Worm (Caenorhabditis elegans) whole organism, L1 larva: ENCODE results near the gene K03B4.1.

Experiments used
- C16A3.4 ChIP-seq: fragments of 150-350 bp; optimal IDR thresholded peaks from 2 replicates; lab custom pipeline; 2014; ENCODE audit warnings: missing biosample characterization, missing genetic modification characterization
- aly-2 ChIP-seq: fragments of 150-350 bp; optimal IDR thresholded peaks from 2 replicates; lab custom pipeline; 2014; ENCODE audit warnings: missing biosample characterization, missing genetic modification characterization
- ama-1 ChIP-seq: fragments of 150-350 bp; optimal IDR thresholded peaks from 2 replicates; lab custom pipeline; 2014
- ceh-8 ChIP-seq: fragments of 200-800 bp; sonication (Bioruptor generic); optimal IDR thresholded peaks from 2 replicates; lab custom pipeline; 2018; ENCODE audit warnings: mild to moderate bottlenecking, missing genetic modification characterization, moderate library complexity, missing compliant biosample characterization
- ceh-82 ChIP-seq, 3 experiments: fragments of 150-350 bp in 1 of 3; sonication (generic microtip) in 2 of 3; optimal IDR thresholded peaks; 2 replicates each; lab custom pipeline; 2014 to 2017; ENCODE audit warnings: missing biosample characterization in 3 of 3, missing genetic modification characterization in 3 of 3
- ces-1 ChIP-seq: fragments of 150-350 bp; optimal IDR thresholded peaks from 2 replicates; lab custom pipeline; 2014; ENCODE audit warnings: missing biosample characterization, missing genetic modification reagents, missing genetic modification characterization
- dpl-1 ChIP-seq, 3 experiments: fragments of 150-350 bp in 2 of 3; sonication (generic microtip) in 1 of 3; optimal IDR thresholded peaks; 2 replicates each; lab custom pipeline; 2014 to 2017; ENCODE audit warnings: missing biosample characterization in 3 of 3, missing genetic modification characterization in 3 of 3, missing genetic modification reagents in 3 of 3
- efl-1 ChIP-seq, 4 experiments: fragments of 150-350 bp; optimal IDR thresholded peaks in 3 of 4; peaks in 1 of 4; 1 replicate in 1 of 4; 2 replicates in 3 of 4; lab custom pipeline; 2014; ENCODE audit warnings: missing biosample characterization in 2 of 4, missing genetic modification characterization in 2 of 4, missing genetic modification reagents in 2 of 4
- elt-3 ChIP-seq, 6 experiments: fragments of 150-350 bp in 1 of 6; sonication (generic microtip); optimal IDR thresholded peaks; 2 replicates each; lab custom pipeline; 2017 to 2018; ENCODE audit warnings: missing biosample characterization in 6 of 6, missing genetic modification characterization in 6 of 6, inconsistent platforms in 1 of 6
- ets-5 ChIP-seq: fragments of 200-800 bp; sonication (Bioruptor generic); IDR thresholded peaks from 2 replicates; pipeline ENCODE4 v1.3.6; 2022; ENCODE audit warnings: missing genetic modification characterization, missing compliant biosample characterization
- fos-1 ChIP-seq: fragments of 150-350 bp; optimal IDR thresholded peaks from 2 replicates; lab custom pipeline; 2014; ENCODE audit warnings: missing biosample characterization, missing genetic modification characterization
- grh-1 ChIP-seq: fragments of 200-800 bp; sonication (Bioruptor generic); IDR thresholded peaks from 2 replicates; pipeline ENCODE4 v1.3.6; 2022; ENCODE audit warnings: missing genetic modification reagents, missing genetic modification characterization, missing compliant biosample characterization
- hlh-4 ChIP-seq: sonication (generic microtip); optimal IDR thresholded peaks from 2 replicates; lab custom pipeline; 2016; ENCODE audit warnings: mild to moderate bottlenecking, missing genetic modification characterization, missing compliant biosample characterization
- isw-1 ChIP-seq: fragments of 200-800 bp; sonication (Bioruptor generic); IDR thresholded peaks from 2 replicates; pipeline ENCODE4 v1.3.6; 2022; ENCODE audit warnings: missing genetic modification characterization, missing compliant biosample characterization
- lin-13 ChIP-seq: fragments of 150-350 bp; optimal IDR thresholded peaks from 2 replicates; lab custom pipeline; 2014; ENCODE audit warnings: missing biosample characterization, missing genetic modification reagents, missing genetic modification characterization
- lin-15B ChIP-seq: fragments of 150-350 bp; sonication (generic microtip); optimal IDR thresholded peaks from 3 replicates; lab custom pipeline; 2014; ENCODE audit warnings: missing biosample characterization, missing genetic modification characterization
- lin-35 ChIP-seq, 2 experiments: fragments of 150-350 bp; optimal IDR thresholded peaks; 2 replicates each; lab custom pipeline; 2014; ENCODE audit warnings: missing biosample characterization in 2 of 2, missing genetic modification characterization in 2 of 2, missing genetic modification reagents in 2 of 2
- lsy-2 ChIP-seq, 2 experiments: fragments of 150-350 bp; optimal IDR thresholded peaks; 2 replicates each; lab custom pipeline; 2014; ENCODE audit warnings: missing biosample characterization in 2 of 2, missing genetic modification characterization in 2 of 2
- mep-1 ChIP-seq: fragments of 150-350 bp; optimal IDR thresholded peaks from 2 replicates; lab custom pipeline; 2014; ENCODE audit warnings: missing biosample characterization, missing genetic modification characterization
- nhr-20 ChIP-seq: sonication (generic microtip); optimal IDR thresholded peaks from 2 replicates; lab custom pipeline; 2016; ENCODE audit warnings: mild to moderate bottlenecking, missing genetic modification characterization, missing compliant biosample characterization
- nhr-28 ChIP-seq: fragments of 150-350 bp; optimal IDR thresholded peaks from 2 replicates; lab custom pipeline; 2014; ENCODE audit warnings: missing biosample characterization, missing genetic modification characterization
- nhr-47 ChIP-seq: sonication (generic microtip); optimal IDR thresholded peaks from 2 replicates; lab custom pipeline; 2016; ENCODE audit warnings: mild to moderate bottlenecking, missing genetic modification characterization, moderate library complexity, missing compliant biosample characterization
- nhr-71 ChIP-seq: sonication (generic microtip); optimal IDR thresholded peaks from 2 replicates; lab custom pipeline; 2016; ENCODE audit warnings: mild to moderate bottlenecking, missing genetic modification characterization, moderate library complexity, missing compliant biosample characterization
- nhr-84 ChIP-seq: sonication (generic microtip); optimal IDR thresholded peaks from 2 replicates; lab custom pipeline; 2017; ENCODE audit warnings: missing biosample characterization, missing genetic modification characterization
- nhr-85 ChIP-seq: sonication (generic microtip); peaks from one replicate; lab custom pipeline; 2016; ENCODE audit warnings: missing genetic modification characterization, inconsistent platforms, missing compliant biosample characterization
- pag-3 ChIP-seq: sonication (generic microtip); optimal IDR thresholded peaks from 2 replicates; lab custom pipeline; 2017; ENCODE audit warnings: missing genetic modification characterization, mild to moderate bottlenecking, missing compliant biosample characterization, antibody characterized with exemption, borderline replicate concordance; ENCODE audit not compliant: insufficient read depth
- skn-1 ChIP-seq: fragments of 150-350 bp; optimal IDR thresholded peaks from 2 replicates; lab custom pipeline; 2014; ENCODE audit warnings: missing biosample characterization, missing genetic modification characterization
- sox-4 ChIP-seq: sonication (generic microtip); optimal IDR thresholded peaks from 2 replicates; lab custom pipeline; 2016; ENCODE audit warnings: missing genetic modification characterization, missing compliant biosample characterization
- sup-37 ChIP-seq: fragments of 200-800 bp; sonication (Bioruptor generic); optimal IDR thresholded peaks from 2 replicates; lab custom pipeline; 2018; ENCODE audit warnings: mild to moderate bottlenecking, missing genetic modification characterization, missing compliant biosample characterization
- swsn-7 ChIP-seq: sonication (generic microtip); optimal IDR thresholded peaks from 2 replicates; lab custom pipeline; 2016; ENCODE audit warnings: missing genetic modification characterization, missing compliant biosample characterization
- zag-1 ChIP-seq: fragments of 150-350 bp; optimal IDR thresholded peaks from 2 replicates; lab custom pipeline; 2014; ENCODE audit warnings: missing biosample characterization, missing genetic modification characterization
- ztf-11 ChIP-seq, 2 experiments: sonication (generic microtip); optimal IDR thresholded peaks; 2 replicates each; lab custom pipeline; 2016 to 2017; ENCODE audit warnings: missing genetic modification characterization in 2 of 2, missing biosample characterization in 1 of 2, missing compliant biosample characterization in 1 of 2

The K03B4.1 gene

DNA sequence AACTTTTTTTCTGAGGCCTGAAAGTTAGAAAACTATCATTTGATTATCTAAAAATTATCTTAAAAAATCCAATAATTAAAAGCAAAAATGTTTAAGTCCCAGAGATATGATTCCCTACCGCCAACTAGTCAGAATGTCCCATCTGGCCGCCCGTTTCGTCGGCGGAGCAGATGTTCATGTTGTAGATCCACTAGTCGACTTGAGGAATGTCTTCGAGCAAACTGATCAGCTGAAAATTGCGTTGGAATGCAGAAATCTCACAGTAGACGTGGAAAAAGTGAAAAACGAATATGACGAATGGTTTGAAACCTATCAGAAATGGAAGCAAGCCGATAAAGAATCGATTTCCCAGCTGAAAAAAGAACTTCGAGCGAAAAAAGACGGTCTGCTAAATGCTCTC, at the start of gene K03B4.1:
Gene K03B4.1 (plus strand): TSS at position 97 of the 400 bp plus-strand sequence.
- TF ChIP-seq ama-1 (lab: Kevin White, UChicago) = peak; percentile 38
- no peak for TF ChIP-seq isw-1 (GFP tag; lab: Robert Waterston, UW)
- TF ChIP-seq efl-1 (optimal IDR thresholded peaks at IDR 0.05; lab: Kevin White, UChicago) = no peak
- peak in 1 of 2 experiments; percentile 43 for TF ChIP-seq efl-1 (GFP tag; optimal IDR thresholded peaks at IDR 0.05 in 1 of 2; lab: Kevin White, UChicago)

DNA sequence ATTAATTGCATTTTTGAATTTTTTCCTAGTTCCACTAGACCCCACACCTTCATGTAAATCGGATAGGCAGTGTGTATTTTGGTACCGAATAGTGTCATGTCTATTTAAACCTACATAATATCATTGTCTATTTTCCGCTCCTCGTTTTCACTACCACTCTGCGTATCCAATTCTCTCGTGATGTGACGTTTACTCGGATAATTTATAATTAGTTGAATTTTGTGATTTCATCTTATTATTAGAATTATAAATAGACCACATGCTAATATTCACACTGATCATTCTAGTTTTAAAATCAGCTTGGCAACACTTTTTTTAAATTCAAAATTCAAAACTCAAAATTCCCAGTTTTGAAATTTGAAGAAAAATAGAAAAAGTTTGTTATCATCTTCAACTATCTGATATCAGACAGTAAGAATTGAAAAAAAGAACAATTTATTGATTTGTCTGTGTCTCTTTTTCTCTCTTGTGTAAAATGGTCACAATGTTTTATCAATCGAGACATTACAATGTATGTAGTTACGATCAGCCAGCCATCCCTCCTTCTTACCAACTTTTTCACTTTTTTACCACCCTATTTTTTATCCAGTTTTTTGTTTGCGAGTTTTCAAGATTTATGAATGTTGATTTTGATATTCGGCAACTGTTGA, 48.5 kb upstream of the K03B4.1 start:
- TF ChIP-seq nhr-28 (tag; lab: Kevin White, UChicago) (no peak), lsy-2 (tag; optimal IDR thresholded peaks at IDR 0.05; lab: Kevin White, UChicago) (peak in 1 of 2 experiments; percentile 8), ces-1 (GFP tag; lab: Kevin White, UChicago) (no peak), hlh-4 (tag; lab: Kevin White, UChicago) (no peak), aly-2 (tag; lab: Kevin White, UChicago) (no peak), pag-3 (tag; lab: Kevin White, UChicago) (no peak), ama-1 (lab: Kevin White, UChicago) (no peak), grh-1 (GFP tag; lab: Robert Waterston, UW) (no peak), efl-1 (optimal IDR thresholded peaks at IDR 0.05; lab: Kevin White, UChicago) (no peak), efl-1 (GFP tag; optimal IDR thresholded peaks at IDR 0.05 in 1 of 2; lab: Kevin White, UChicago) (no peak), zag-1 (tag; lab: Kevin White, UChicago) (no peak), nhr-71 (peak; percentile 48), ceh-8 (GFP tag; lab: Kevin White, UChicago) (peak; percentile 91), nhr-85 (peak; percentile 52), ets-5 (GFP tag; lab: Robert Waterston, UW) (no peak), nhr-20 (tag; lab: Kevin White, UChicago) (peak; percentile 23), ztf-11 (tag; optimal IDR thresholded peaks at IDR 0.05; lab: Kevin White, UChicago) (no peak), mep-1 (tag; lab: Kevin White, UChicago) (no peak), fos-1 (tag; lab: Kevin White, UChicago) (no peak), lin-35 (GFP tag; optimal IDR thresholded peaks at IDR 0.05; lab: Kevin White, UChicago) (peak in 1 of 2 experiments; percentile 3), elt-3 (tag; optimal IDR thresholded peaks at IDR 0.05; lab: Kevin White, UChicago) (peak in 2 of 6 experiments; percentile 35 to 58), lin-13 (GFP tag; lab: Kevin White, UChicago) (no peak), C16A3.4 (tag; lab: Kevin White, UChicago) (no peak), nhr-47 (no peak)

DNA sequence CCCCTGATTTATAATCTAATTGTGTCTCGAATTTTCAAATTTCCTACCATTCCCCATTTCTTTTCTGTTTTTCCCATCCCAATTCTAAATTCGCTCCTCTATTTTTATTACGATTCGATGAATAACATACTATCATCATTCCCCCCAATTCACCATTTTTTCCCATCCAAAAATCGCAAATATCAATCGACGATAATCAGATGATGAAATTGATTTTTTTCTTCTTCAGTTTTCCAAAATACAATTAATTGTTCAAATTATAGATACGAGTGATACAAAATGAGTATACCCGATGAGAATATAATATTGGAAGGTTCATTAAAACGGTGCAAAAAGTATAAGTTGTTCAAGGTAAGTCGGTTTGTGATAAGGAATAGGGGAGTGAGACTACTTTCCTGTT, 46.4 kb upstream of the K03B4.1 start, which contains the start of gene soc-1:
Gene soc-1 (plus strand): TSS at position 262 of the 400 bp plus-strand sequence.
- TF ChIP-seq zag-1 (tag; lab: Kevin White, UChicago) (no peak), lin-15B (tag; lab: Kevin White, UChicago) (no peak), swsn-7 (tag; lab: Kevin White, UChicago) (no peak), nhr-84 (tag; lab: Kevin White, UChicago) (no peak), skn-1 (no peak), sox-4 (no peak), nhr-20 (tag; lab: Kevin White, UChicago) (no peak), fos-1 (tag; lab: Kevin White, UChicago) (no peak), ceh-82 (tag; optimal IDR thresholded peaks at IDR 0.05; lab: Kevin White, UChicago) (no peak), dpl-1 (GFP tag; optimal IDR thresholded peaks at IDR 0.05; lab: Kevin White, UChicago) (no peak)

DNA sequence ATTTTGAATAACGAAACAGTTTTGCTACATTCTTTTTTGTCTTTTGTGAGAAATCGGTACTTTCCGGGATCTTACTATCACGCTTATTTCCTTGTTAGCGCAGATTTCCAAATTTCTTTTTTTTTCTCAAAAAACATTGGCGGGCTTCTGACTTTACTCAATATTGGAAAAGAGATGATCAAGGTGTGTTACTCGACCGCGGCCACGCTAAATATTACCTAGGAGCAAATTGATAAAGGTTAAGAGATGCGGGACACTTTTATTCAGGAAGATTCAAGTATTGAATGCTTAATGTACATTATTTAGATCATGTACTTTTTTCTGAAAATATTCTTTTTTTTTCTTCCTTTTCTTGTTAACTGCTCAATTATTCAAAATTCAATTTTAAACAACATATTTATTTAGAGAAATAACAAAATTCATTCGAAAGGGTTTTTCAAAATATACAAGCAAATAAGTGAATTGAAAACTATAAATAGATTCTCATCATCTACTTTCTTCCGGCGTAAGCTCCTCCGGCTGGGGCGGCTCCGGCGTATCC, 41.8 kb upstream of the K03B4.1 start:
- TF ChIP-seq sup-37 (GFP tag; lab: Kevin White, UChicago) = no peak
- TF ChIP-seq ceh-82 (tag; optimal IDR thresholded peaks at IDR 0.05; lab: Kevin White, UChicago) = no peak
- peak; percentile 55 for TF ChIP-seq ama-1 (lab: Kevin White, UChicago)
